Worm (Caenorhabditis elegans) whole organism, young adult: ENCODE results near the gene nhr-105.

Source experiments
- B0035.1 ChIP-seq: sonication (generic microtip); optimal IDR thresholded peaks from 2 replicates; lab custom pipeline; 2016; ENCODE audit warnings: missing genetic modification characterization, mild to moderate bottlenecking, missing compliant biosample characterization, missing genotype, missing genetic modification reagents
- B0261.1 ChIP-seq: sonication (generic microtip); optimal IDR thresholded peaks from 2 replicates; lab custom pipeline; 2016; ENCODE audit warnings: mild to moderate bottlenecking, missing genetic modification characterization, moderate library complexity, missing compliant biosample characterization
- B0336.3 ChIP-seq: fragments of 200-800 bp; sonication (Bioruptor generic); IDR thresholded peaks from 2 replicates; pipeline ENCODE4 v1.3.6; 2022; ENCODE audit warnings: missing genetic modification characterization, missing compliant biosample characterization
- C06A6.2 ChIP-seq: fragments of 200-800 bp; sonication (Bioruptor generic); conservative IDR thresholded peaks from 2 replicates; pipeline ENCODE4 v1.3.6; 2022; ENCODE audit warnings: missing genetic modification characterization, missing compliant biosample characterization
- D2030.7 ChIP-seq: fragments of 200-800 bp; sonication (Bioruptor generic); IDR thresholded peaks from 2 replicates; pipeline ENCODE4 v1.3.6; 2022; ENCODE audit warnings: missing genetic modification reagents, missing genetic modification characterization, missing compliant biosample characterization
- F37B4.10 ChIP-seq: fragments of 200-800 bp; sonication (Bioruptor generic); IDR thresholded peaks from 2 replicates; pipeline ENCODE4 v1.3.6; 2022; ENCODE audit warnings: missing genetic modification characterization, missing compliant biosample characterization
- F52B5.7 ChIP-seq: sonication (generic microtip); optimal IDR thresholded peaks from 2 replicates; lab custom pipeline; 2016; ENCODE audit warnings: mild to moderate bottlenecking, missing genetic modification characterization, missing compliant biosample characterization
- F57C9.4 ChIP-seq: sonication (generic microtip); optimal IDR thresholded peaks from 2 replicates; lab custom pipeline; 2017; ENCODE audit warnings: mild to moderate bottlenecking, missing genetic modification characterization, missing compliant biosample characterization
- K12H6.12 ChIP-seq: fragments of 200-800 bp; sonication (Bioruptor generic); optimal IDR thresholded peaks from 2 replicates; lab custom pipeline; 2018; ENCODE audit warnings: mild to moderate bottlenecking, missing genetic modification characterization, missing compliant biosample characterization
- T26A5.8 ChIP-seq: sonication (generic microtip); optimal IDR thresholded peaks from 2 replicates; lab custom pipeline; 2016; ENCODE audit warnings: missing genetic modification characterization, missing compliant biosample characterization
- Y53F4B.3 ChIP-seq: fragments of 200-800 bp; sonication (Bioruptor generic); IDR thresholded peaks from 2 replicates; pipeline ENCODE4 v1.3.6; 2022; ENCODE audit warnings: missing genetic modification reagents, missing genetic modification characterization, missing compliant biosample characterization
- Y79H2A.3 ChIP-seq: fragments of 200-800 bp; sonication (Bioruptor generic); conservative IDR thresholded peaks from 2 replicates; pipeline ENCODE4 v1.3.6; 2022; ENCODE audit warnings: missing genetic modification reagents, missing genetic modification characterization, missing compliant biosample characterization
- ZK185.1 ChIP-seq: sonication (generic microtip); optimal IDR thresholded peaks from 2 replicates; lab custom pipeline; 2016; ENCODE audit warnings: mild to moderate bottlenecking, missing genetic modification characterization, missing compliant biosample characterization; ENCODE audit not compliant: poor library complexity, severe bottlenecking
- attf-3 ChIP-seq: fragments of 200-800 bp; sonication (Bioruptor generic); conservative IDR thresholded peaks from 2 replicates; pipeline ENCODE4 v1.3.6; 2022; ENCODE audit warnings: missing genetic modification reagents, missing genetic modification characterization, missing compliant biosample characterization
- attf-6 ChIP-seq: fragments of 200-800 bp; sonication (Bioruptor generic); IDR thresholded peaks from 2 replicates; pipeline ENCODE4 v1.3.6; 2022; ENCODE audit warnings: missing genetic modification reagents, missing genetic modification characterization, missing compliant biosample characterization
- cebp-1 ChIP-seq, 2 experiments: fragments of 200-800 bp in 1 of 2; sonication (Bioruptor generic) in 1 of 2; sonication (generic microtip) in 1 of 2; IDR thresholded peaks in 1 of 2; optimal IDR thresholded peaks in 1 of 2; 2 replicates each; pipeline versions ENCODE4 v1.3.6 to Lab custom; 2017 to 2022; ENCODE audit warnings: missing compliant biosample characterization in 2 of 2, missing genetic modification characterization in 2 of 2, mild to moderate bottlenecking in 1 of 2, missing genetic modification reagents in 1 of 2, moderate library complexity in 1 of 2
- chd-7 ChIP-seq: sonication (generic microtip); optimal IDR thresholded peaks from 2 replicates; lab custom pipeline; 2016; ENCODE audit warnings: mild to moderate bottlenecking, missing genetic modification characterization, moderate library complexity, missing compliant biosample characterization
- dpff-1 ChIP-seq: sonication (generic microtip); optimal IDR thresholded peaks from 2 replicates; lab custom pipeline; 2017; ENCODE audit warnings: mild to moderate bottlenecking, missing genetic modification characterization, missing compliant biosample characterization
- gei-17 ChIP-seq: fragments of 200-800 bp; sonication (Bioruptor generic); optimal IDR thresholded peaks from 2 replicates; lab custom pipeline; 2018; ENCODE audit warnings: mild to moderate bottlenecking, missing genetic modification characterization, missing compliant biosample characterization
- him-1 ChIP-seq: sonication (generic microtip); optimal IDR thresholded peaks from 2 replicates; lab custom pipeline; 2016; ENCODE audit warnings: missing genotype, missing genetic modification reagents, missing genetic modification characterization, missing compliant biosample characterization
- hlh-12 ChIP-seq: sonication (generic microtip); optimal IDR thresholded peaks from 2 replicates; lab custom pipeline; 2016; ENCODE audit warnings: missing genetic modification characterization, missing compliant biosample characterization
- hrde-1 ChIP-seq: sonication (generic microtip); optimal IDR thresholded peaks from 2 replicates; lab custom pipeline; 2016; ENCODE audit warnings: missing genetic modification characterization, mild to moderate bottlenecking, missing compliant biosample characterization, moderate library complexity, missing genotype, missing genetic modification reagents, borderline replicate concordance
- let-607 ChIP-seq, 2 experiments: fragments of 200-800 bp in 1 of 2; sonication (Bioruptor generic) in 1 of 2; sonication (generic microtip) in 1 of 2; optimal IDR thresholded peaks; 2 replicates each; lab custom pipeline; 2016 to 2018; ENCODE audit warnings: mild to moderate bottlenecking in 2 of 2, missing compliant biosample characterization in 2 of 2, missing genetic modification characterization in 2 of 2, moderate library complexity in 2 of 2, missing genotype in 1 of 2
- lir-1 ChIP-seq: fragments of 200-800 bp; sonication (Bioruptor generic); conservative IDR thresholded peaks from 2 replicates; pipeline ENCODE4 v1.3.6; 2022; ENCODE audit warnings: missing genetic modification reagents, missing genetic modification characterization, missing compliant biosample characterization
- lsl-1 ChIP-seq: fragments of 200-800 bp; sonication (Bioruptor generic); optimal IDR thresholded peaks from 2 replicates; lab custom pipeline; 2018; ENCODE audit warnings: mild to moderate bottlenecking, missing genetic modification characterization, moderate library complexity, missing compliant biosample characterization
- madf-10 ChIP-seq: sonication (generic microtip); optimal IDR thresholded peaks from 2 replicates; lab custom pipeline; 2016; ENCODE audit warnings: mild to moderate bottlenecking, missing genetic modification characterization, missing compliant biosample characterization
- madf-6 ChIP-seq: fragments of 200-800 bp; sonication (Bioruptor generic); IDR thresholded peaks from 2 replicates; pipeline ENCODE4 v1.3.6; 2022; ENCODE audit warnings: missing genetic modification reagents, missing genetic modification characterization, missing compliant biosample characterization
- madf-8 ChIP-seq: fragments of 200-800 bp; sonication (Bioruptor generic); conservative IDR thresholded peaks from 2 replicates; pipeline ENCODE4 v1.3.6; 2022; ENCODE audit warnings: missing genetic modification reagents, missing genetic modification characterization, missing compliant biosample characterization
- mel-28 ChIP-seq: sonication (generic microtip); optimal IDR thresholded peaks from 2 replicates; lab custom pipeline; 2016; ENCODE audit warnings: borderline replicate concordance, mild to moderate bottlenecking, missing genetic modification characterization, missing compliant biosample characterization
- nhr-120 ChIP-seq: fragments of 200-800 bp; sonication (Bioruptor generic); IDR thresholded peaks from 2 replicates; pipeline ENCODE4 v1.3.6; 2022; ENCODE audit warnings: missing genetic modification characterization, missing compliant biosample characterization
- nhr-80 ChIP-seq: sonication (generic microtip); optimal IDR thresholded peaks from 2 replicates; lab custom pipeline; 2016; ENCODE audit warnings: missing genetic modification characterization, missing compliant biosample characterization
- nhr-90 ChIP-seq: sonication (generic microtip); optimal IDR thresholded peaks from 2 replicates; lab custom pipeline; 2016; ENCODE audit warnings: missing genotype, mild to moderate bottlenecking, missing genetic modification characterization, missing compliant biosample characterization
- repo-1 ChIP-seq: sonication (generic microtip); optimal IDR thresholded peaks from 2 replicates; lab custom pipeline; 2017; ENCODE audit warnings: mild to moderate bottlenecking, missing genetic modification characterization, missing compliant biosample characterization
- snpc-3.4 ChIP-seq: sonication (generic microtip); optimal IDR thresholded peaks from 2 replicates; lab custom pipeline; 2017; ENCODE audit warnings: missing genetic modification characterization, mild to moderate bottlenecking, missing compliant biosample characterization, antibody characterized with exemption, moderate library complexity, missing genotype, missing genetic modification reagents
- somi-1 ChIP-seq: fragments of 200-800 bp; sonication (Bioruptor generic); optimal IDR thresholded peaks from 2 replicates; lab custom pipeline; 2018; ENCODE audit warnings: mild to moderate bottlenecking, missing genetic modification characterization, missing compliant biosample characterization
- sptf-2 ChIP-seq: fragments of 200-800 bp; sonication (Bioruptor generic); optimal IDR thresholded peaks from 2 replicates; lab custom pipeline; 2018; ENCODE audit warnings: mild to moderate bottlenecking, missing genetic modification characterization, missing compliant biosample characterization
- tbp1 ChIP-seq: fragments of 200-800 bp; sonication (Bioruptor generic); optimal IDR thresholded peaks from 2 replicates; lab custom pipeline; 2018; ENCODE audit warnings: mild to moderate bottlenecking, missing genetic modification characterization, missing compliant biosample characterization
- xnd-1 ChIP-seq: sonication (generic microtip); optimal IDR thresholded peaks from 2 replicates; lab custom pipeline; 2016; ENCODE audit warnings: missing genotype, missing genetic modification reagents, missing genetic modification characterization, missing compliant biosample characterization
- ztf-18 ChIP-seq: sonication (generic microtip); optimal IDR thresholded peaks from 2 replicates; lab custom pipeline; 2016; ENCODE audit warnings: missing genotype, mild to moderate bottlenecking, missing genetic modification characterization, missing compliant biosample characterization
- ztf-26 ChIP-seq: sonication (generic microtip); optimal IDR thresholded peaks from 2 replicates; lab custom pipeline; 2017; ENCODE audit warnings: missing genetic modification characterization, missing compliant biosample characterization
- ztf-28 ChIP-seq: fragments of 200-800 bp; sonication (Bioruptor generic); IDR thresholded peaks from 2 replicates; pipeline ENCODE4 v1.3.6; 2022; ENCODE audit warnings: missing genetic modification reagents, missing genetic modification characterization, missing compliant biosample characterization
- ztf-6 ChIP-seq: fragments of 200-800 bp; sonication (Bioruptor generic); IDR thresholded peaks from 2 replicates; pipeline ENCODE4 v1.3.6; 2022; ENCODE audit warnings: missing genetic modification reagents, missing genetic modification characterization, missing compliant biosample characterization

Gene nhr-105

ce11 chrIV:7049672-7050206, at the start of gene nhr-105 (continued):
- TF ChIP-seq chd-7 (tag; lab: Kevin White, UChicago): peak; percentile 37
- TF ChIP-seq nhr-120 (GFP tag; lab: Robert Waterston, UW): no peak
- peak; percentile 10 for TF ChIP-seq ZK185.1 (tag; lab: Kevin White, UChicago)
- peak; percentile 21 for TF ChIP-seq ztf-26 (tag; lab: Kevin White, UChicago)
- no peak for TF ChIP-seq cebp-1 (GFP tag; IDR thresholded peaks at IDR 0.05; lab: Robert Waterston, UW)
- peak; percentile 63 for TF ChIP-seq cebp-1 (tag; optimal IDR thresholded peaks at IDR 0.05; lab: Kevin White, UChicago)
- TF ChIP-seq dpff-1 (tag; lab: Kevin White, UChicago): no peak
- TF ChIP-seq madf-8: no peak
- TF ChIP-seq sptf-2 (GFP tag; lab: Kevin White, UChicago): no peak
- TF ChIP-seq ztf-18: peak; percentile 9
- no peak for TF ChIP-seq D2030.7 (GFP tag; lab: Robert Waterston, UW)
- no peak for TF ChIP-seq let-607 (tag; optimal IDR thresholded peaks at IDR 0.05; lab: Kevin White, UChicago)
- TF ChIP-seq attf-6: no peak
- TF ChIP-seq madf-10 (tag; lab: Kevin White, UChicago): no peak
- TF ChIP-seq ztf-6 (GFP tag; lab: Robert Waterston, UW): no peak
- TF ChIP-seq Y79H2A.3 (GFP tag; lab: Robert Waterston, UW): no peak
- no peak for TF ChIP-seq snpc-3.4
- TF ChIP-seq F37B4.10: no peak
- TF ChIP-seq xnd-1 (tag; lab: Kevin White, UChicago): no peak
- TF ChIP-seq B0336.3 (GFP tag; lab: Robert Waterston, UW): 0 out of 2 replicates have a peak, but pooled peaks have one; percentile 24
- peak; percentile 39 for TF ChIP-seq nhr-90 (tag; lab: Kevin White, UChicago)
- no peak for TF ChIP-seq lir-1 (GFP tag; lab: Robert Waterston, UW)
- TF ChIP-seq C06A6.2 (GFP tag; lab: Robert Waterston, UW): peak; percentile 62
- TF ChIP-seq tbp1 (GFP tag; lab: Kevin White, UChicago): peak; percentile 34
- peak; percentile 41 for TF ChIP-seq nhr-80 (tag; lab: Kevin White, UChicago)
- TF ChIP-seq F57C9.4 (tag; lab: Kevin White, UChicago): no peak
- no peak for TF ChIP-seq lsl-1
- no peak for TF ChIP-seq attf-3 (GFP tag; lab: Robert Waterston, UW)
- no peak for TF ChIP-seq gei-17 (GFP tag; lab: Kevin White, UChicago)

DNA sequence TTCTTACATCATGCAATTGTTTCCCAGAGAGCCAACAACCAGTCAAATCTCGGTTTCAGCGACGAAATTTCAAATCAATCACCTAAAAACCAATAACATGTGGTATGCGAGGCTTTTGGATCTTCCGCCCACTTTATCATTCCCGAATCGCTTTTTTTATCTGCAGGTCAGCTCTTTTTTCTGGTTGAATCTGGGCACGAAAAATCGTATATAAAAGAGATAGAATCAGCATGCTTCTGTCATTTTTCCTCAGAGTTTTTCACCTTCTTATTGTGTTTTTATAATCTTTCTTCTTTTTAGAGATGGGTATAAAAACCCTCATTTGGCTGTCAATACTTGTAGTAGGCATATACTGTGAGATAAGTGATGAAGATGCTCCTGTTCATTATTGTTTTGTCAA, 46.6 kb upstream of the nhr-105 start, which contains the start of gene cht-3:
TSS of gene cht-3 (plus strand) at position 301 of the 400 bp plus-strand sequence.
- TF ChIP-seq ZK185.1 (tag; lab: Kevin White, UChicago): no peak
- no peak for TF ChIP-seq madf-10 (tag; lab: Kevin White, UChicago)
- TF ChIP-seq lir-1 (GFP tag; lab: Robert Waterston, UW): no peak
- no peak for TF ChIP-seq mel-28 (tag; lab: Kevin White, UChicago)
- no peak for TF ChIP-seq madf-6
- no peak for TF ChIP-seq hrde-1 (tag; lab: Kevin White, UChicago)
- TF ChIP-seq somi-1 (GFP tag; lab: Kevin White, UChicago): no peak
- TF ChIP-seq B0261.1 (tag; lab: Kevin White, UChicago): no peak
- TF ChIP-seq T26A5.8 (tag; lab: Kevin White, UChicago): no peak
- no peak for TF ChIP-seq Y53F4B.3 (GFP tag; lab: Robert Waterston, UW)
- no peak for TF ChIP-seq F52B5.7 (tag; lab: Kevin White, UChicago)
- TF ChIP-seq xnd-1 (tag; lab: Kevin White, UChicago): no peak
- TF ChIP-seq Y79H2A.3 (GFP tag; lab: Robert Waterston, UW): no peak
- TF ChIP-seq K12H6.12 (tag; lab: Kevin White, UChicago): no peak
- TF ChIP-seq B0035.1 (tag; lab: Kevin White, UChicago): no peak
- TF ChIP-seq repo-1: no peak
- TF ChIP-seq hlh-12 (tag; lab: Kevin White, UChicago): no peak
- no peak for TF ChIP-seq ztf-28 (GFP tag; lab: Robert Waterston, UW)
- no peak for TF ChIP-seq him-1
- TF ChIP-seq, all 124 proteins: peak for 0
